Worm (Caenorhabditis elegans) whole organism, L2 larva: ENCODE results near the gene K09E2.2.

Experiments used
- F13H6.1 ChIP-seq: sonication (generic microtip); optimal IDR thresholded peaks from 2 replicates; lab custom pipeline; 2016; ENCODE audit warnings: missing genetic modification characterization, missing compliant biosample characterization
- aly-2 ChIP-seq: fragments of 150-350 bp; optimal IDR thresholded peaks from 2 replicates; lab custom pipeline; 2014; ENCODE audit warnings: missing biosample characterization, missing genetic modification characterization
- ceh-82 ChIP-seq: fragments of 150-350 bp; optimal IDR thresholded peaks from 2 replicates; lab custom pipeline; 2014; ENCODE audit warnings: missing biosample characterization, missing genetic modification characterization
- skn-1 ChIP-seq: sonication (generic microtip); optimal IDR thresholded peaks from 2 replicates; lab custom pipeline; 2017; ENCODE audit warnings: missing biosample characterization, missing genetic modification characterization
- sma-3 ChIP-seq: sonication (generic microtip); optimal IDR thresholded peaks from 2 replicates; lab custom pipeline; 2016; ENCODE audit warnings: missing genetic modification reagents, missing genetic modification characterization, missing compliant biosample characterization
- snpc-4 ChIP-seq: fragments of 150-350 bp; optimal IDR thresholded peaks from 2 replicates; lab custom pipeline; 2014; ENCODE audit warnings: missing biosample characterization, missing genetic modification characterization
- unc-62 ChIP-seq: fragments of 150-350 bp; optimal IDR thresholded peaks from 2 replicates; lab custom pipeline; 2014; ENCODE audit warnings: missing biosample characterization, missing genetic modification reagents, missing genetic modification characterization

ce11 chrX:8638679-8639184 lies 34.1 kb upstream of the K09E2.2 start:
- no peak for TF ChIP-seq F13H6.1 (tag; lab: Kevin White, UChicago)
- peak; percentile 15 for TF ChIP-seq sma-3 (GFP tag; lab: Kevin White, UChicago)
- no peak for TF ChIP-seq aly-2
- no peak for TF ChIP-seq skn-1 (tag; lab: Kevin White, UChicago)
- TF ChIP-seq unc-62 (GFP tag; lab: Kevin White, UChicago): no peak
- TF ChIP-seq snpc-4 (tag; lab: Kevin White, UChicago): no peak
- no peak for TF ChIP-seq ceh-82
